Fruit fly (Drosophila melanogaster): ENCODE measurements around the gene CG46339.
A peak's percentile ranks its signal among the peaks of the same experiment; 100 is the strongest.

Gene CG46339

DNA sequence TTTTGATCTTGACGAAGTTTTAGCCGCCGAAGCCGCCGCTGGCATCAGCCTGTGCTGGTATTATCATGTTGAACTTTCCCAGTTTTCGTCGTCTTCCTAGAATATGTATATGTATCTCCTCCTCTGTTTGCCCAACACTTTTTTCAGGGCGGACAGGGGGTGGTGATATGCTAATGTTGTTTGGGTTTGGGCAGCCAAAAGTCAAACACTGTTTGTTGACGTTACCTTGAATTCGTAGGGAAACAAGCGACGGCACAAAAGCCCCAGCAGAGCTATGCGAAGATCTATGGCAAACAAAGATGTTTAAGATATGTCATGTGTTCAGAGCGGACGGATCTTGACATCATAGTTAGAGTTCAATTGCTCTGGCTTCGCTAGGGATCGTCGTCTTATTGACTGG lies 6.8 kb upstream of the CG46339 start (continued):
- TF ChIP-seq Trl (optimal IDR thresholded peaks at IDR 0.05) (no peak), Trl (GFP tag; optimal IDR thresholded peaks at IDR 0.05) (peak; percentile 17), B-H1 (GFP tag; IDR thresholded peaks at IDR 0.05) (no peak), Chrac-16 (GFP tag; optimal IDR thresholded peaks at IDR 0.05) (no peak), CG8924 (tag; optimal IDR thresholded peaks at IDR 0.05) (no peak), ac (GFP tag; optimal IDR thresholded peaks at IDR 0.05) (no peak), fd64A (GFP tag; optimal IDR thresholded peaks at IDR 0.05) (peak; percentile 72), sob (GFP tag; IDR thresholded peaks at IDR 0.05) (no peak), Xrp1 (GFP tag; IDR thresholded peaks at IDR 0.05) (peak; percentile 49; the same call in 1 of the 2 replicates), danr (GFP tag; IDR thresholded peaks at IDR 0.05) (no peak), CG32767 (GFP tag; IDR thresholded peaks at IDR 0.05) (no peak), ham (GFP tag; IDR thresholded peaks at IDR 0.05) (no peak), gro (GFP tag; optimal IDR thresholded peaks at IDR 0.05) (no peak), HLH54F (GFP tag; optimal IDR thresholded peaks at IDR 0.05) (no peak), Eip74EF (GFP tag; optimal IDR thresholded peaks at IDR 0.05) (no peak), CG11247 (GFP tag; IDR thresholded peaks at IDR 0.05) (no peak), CG6765 (GFP tag; optimal IDR thresholded peaks at IDR 0.05) (no peak), CG11504 (tag; optimal IDR thresholded peaks at IDR 0.05) (no peak), Antp (GFP tag; optimal IDR thresholded peaks at IDR 0.05) (no peak), gt (GFP tag; IDR thresholded peaks at IDR 0.05) (no peak), Sox102F (GFP tag; optimal IDR thresholded peaks at IDR 0.05) (no peak), CG1647 (GFP tag; optimal IDR thresholded peaks at IDR 0.05) (no peak), Ravus (GFP tag; IDR thresholded peaks at IDR 0.05) (no peak), CG14965 (GFP tag; optimal IDR thresholded peaks at IDR 0.05; ENCODE audit: borderline replicate concordance) (no peak), BtbVII (GFP tag; optimal IDR thresholded peaks at IDR 0.05) (no peak), chn (GFP tag; optimal IDR thresholded peaks at IDR 0.05) (no peak), caup (GFP tag; optimal IDR thresholded peaks at IDR 0.05; ENCODE audit: severe bottlenecking) (no peak), Oaz (GFP tag; IDR thresholded peaks at IDR 0.05) (no peak), CG18476 (GFP tag; optimal IDR thresholded peaks at IDR 0.05) (no peak), gce (GFP tag; IDR thresholded peaks at IDR 0.05) (no peak), CG6854 (GFP tag; optimal IDR thresholded peaks at IDR 0.05) (no peak), maf-S (GFP tag; optimal IDR thresholded peaks at IDR 0.05) (no peak), Dp (GFP tag; optimal IDR thresholded peaks at IDR 0.05) (no peak), NFAT (GFP tag; IDR thresholded peaks at IDR 0.05) (no peak), kah (GFP tag; optimal IDR thresholded peaks at IDR 0.05) (no peak), CHES-1-like (GFP tag; optimal IDR thresholded peaks at IDR 0.05) (no peak), CG5953 (GFP tag; IDR thresholded peaks at IDR 0.05) (no peak), CG5245 (GFP tag; optimal IDR thresholded peaks at IDR 0.05) (no peak), bowl (GFP tag; IDR thresholded peaks at IDR 0.05) (no peak)

DNA sequence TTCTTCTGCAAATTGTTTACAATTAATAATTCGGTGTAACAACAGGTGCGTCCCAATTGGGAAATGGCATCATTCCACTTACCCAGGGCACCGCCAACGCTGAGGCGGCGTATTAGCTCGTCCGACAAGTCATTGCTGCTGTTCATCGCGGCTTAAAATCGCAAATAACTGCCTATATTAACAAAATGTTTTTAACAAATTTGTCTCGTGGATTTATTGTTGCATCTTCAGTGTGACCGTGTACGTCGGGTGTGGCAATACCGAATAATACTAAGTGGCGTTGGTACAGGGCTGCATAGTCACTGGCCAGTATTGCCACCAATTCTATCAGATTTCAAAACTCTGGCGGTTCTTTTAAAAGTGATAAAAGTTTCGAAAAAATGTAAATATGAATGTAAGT lies 2.9 kb upstream of the CG46339 start, which contains the start of gene Ets97D:
Gene Ets97D, minus strand, starts transcription at position 272 of the 400 bp plus-strand sequence.
- TF ChIP-seq CG4707 (GFP tag; optimal IDR thresholded peaks at IDR 0.05) (no peak), E2f1 (GFP tag; IDR thresholded peaks at IDR 0.05) (no peak), Aef1 (GFP tag; IDR thresholded peaks at IDR 0.05) (no peak), insv (GFP tag; optimal IDR thresholded peaks at IDR 0.05) (peak in 1 of 2 experiments; percentile 42), ase (GFP tag; IDR thresholded peaks at IDR 0.05) (no peak), Dbx (GFP tag; IDR thresholded peaks at IDR 0.05) (no peak), Med (GFP tag) (peak; percentile 68), kah (GFP tag; optimal IDR thresholded peaks at IDR 0.05) (peak; percentile 75), dysf (GFP tag; IDR thresholded peaks at IDR 0.05) (no peak), Hr3 (GFP tag; optimal IDR thresholded peaks at IDR 0.05) (no peak), Ets97D (GFP tag; optimal IDR thresholded peaks at IDR 0.05) (peak; percentile 84), CG34376 (GFP tag; optimal IDR thresholded peaks at IDR 0.05) (no peak), CG1603 (tag; optimal IDR thresholded peaks at IDR 0.05) (peak; percentile 83), nmo (GFP tag; optimal IDR thresholded peaks at IDR 0.05) (peak; percentile 22), Opbp (GFP tag; IDR thresholded peaks at IDR 0.05; ENCODE audit: partially characterized antibody) (peak; percentile 59; the same call in 1 of the 3 replicates), CG43689 (GFP tag; IDR thresholded peaks at IDR 0.05) (no peak), CG10267 (tag; optimal IDR thresholded peaks at IDR 0.05) (peak; percentile 43)
